Worm (Caenorhabditis elegans): Measurements from ENCODE around the gene Y47C4A.1.

DNA sequence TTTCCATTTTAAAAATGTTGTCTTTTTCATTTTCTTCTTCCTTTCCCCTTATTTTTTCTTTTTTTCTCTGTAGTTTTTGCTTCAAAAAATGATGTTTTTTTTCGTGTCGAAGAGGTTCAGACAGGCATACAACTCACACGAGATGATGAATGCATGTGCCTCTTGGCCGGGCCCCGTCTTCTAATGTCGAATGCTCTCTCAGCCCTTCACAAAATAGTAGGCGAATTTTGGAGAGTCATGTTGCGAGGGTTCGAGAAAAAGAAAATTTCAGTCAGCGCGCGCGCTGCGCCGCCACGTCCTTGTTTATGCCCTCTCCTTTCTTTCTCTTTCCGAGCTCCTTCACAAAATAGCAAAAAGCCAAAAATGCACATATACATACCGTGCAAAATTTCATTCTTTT is 38.0 kb upstream of the Y47C4A.1 start:
- TF ChIP-seq pes-1 (GFP tag; IDR thresholded peaks at IDR 0.05) (no peak), tra-4 (tag; optimal IDR thresholded peaks at IDR 0.05) (no peak), ama-1 (optimal IDR thresholded peaks at IDR 0.05) (no peak), hnd-1 (tag; optimal IDR thresholded peaks at IDR 0.05) (no peak), aly-1 (tag; optimal IDR thresholded peaks at IDR 0.05) (no peak), scrt-1 (GFP tag; IDR thresholded peaks at IDR 0.05) (no peak), hmbx-1 (tag; optimal IDR thresholded peaks at IDR 0.05) (no peak)
